Fruit fly (Drosophila melanogaster) whole organism, embryonic: ENCODE data around the gene CG8668.

ENCODE experiments used
- Asciz ChIP-seq: fragments of 200-800 bp; sonication (Bioruptor generic); optimal IDR thresholded peaks from 2 replicates; lab custom pipeline; 2017; ENCODE audit warnings: missing biosample characterization, mild to moderate bottlenecking, missing genetic modification characterization, missing genetic modification reagents
- BEAF-32 ChIP-seq: fragments of 200-800 bp; sonication (Bioruptor generic); optimal IDR thresholded peaks from 3 replicates; lab custom pipeline; 2017; ENCODE audit warnings: missing biosample characterization, missing genetic modification characterization, mild to moderate bottlenecking, moderate library complexity, missing genetic modification reagents
- Blimp-1 ChIP-seq: fragments of 200-800 bp; sonication (Bioruptor generic); optimal IDR thresholded peaks from 3 replicates; lab custom pipeline; 2018; ENCODE audit warnings: missing biosample characterization, missing genetic modification characterization, mild to moderate bottlenecking, moderate library complexity, missing genetic modification reagents
- C15 ChIP-seq: fragments of 200-800 bp; sonication (Bioruptor generic); IDR thresholded peaks from 3 replicates; pipeline ENCODE4 v1.3.6; 2022; ENCODE audit warnings: missing biosample characterization, missing genetic modification characterization
- CG12391 ChIP-seq: fragments of 200-800 bp; sonication (Bioruptor generic); optimal IDR thresholded peaks from 3 replicates; lab custom pipeline; 2018; ENCODE audit warnings: missing biosample characterization, mild to moderate bottlenecking, missing genetic modification characterization, moderate library complexity
- CG12769 ChIP-seq: fragments of 200-800 bp; sonication (Bioruptor generic); optimal IDR thresholded peaks from 2 replicates; lab custom pipeline; 2019; ENCODE audit warnings: missing biosample characterization, mild to moderate bottlenecking, missing genetic modification characterization, moderate library complexity
- CG14860 ChIP-seq: fragments of 200-800 bp; sonication (Bioruptor generic); IDR thresholded peaks from 3 replicates; pipeline ENCODE4 v1.3.6; 2022; ENCODE audit warnings: missing biosample characterization, missing genetic modification characterization; ENCODE audit not compliant: partially characterized antibody
- CG1647 ChIP-seq: fragments of 200-800 bp; sonication (Bioruptor generic); optimal IDR thresholded peaks from 3 replicates; lab custom pipeline; 2016; ENCODE audit warnings: missing biosample characterization, missing genetic modification characterization
- CG1792 ChIP-seq: fragments of 200-800 bp; sonication (Bioruptor generic); optimal IDR thresholded peaks from 2 replicates; lab custom pipeline; 2016; ENCODE audit warnings: missing biosample characterization, missing genetic modification characterization
- CG2120 ChIP-seq: fragments of 200-800 bp; sonication (Bioruptor generic); optimal IDR thresholded peaks from 3 replicates; lab custom pipeline; 2016; ENCODE audit warnings: missing biosample characterization, missing genetic modification characterization
- CG2199 ChIP-seq: fragments of 200-800 bp; sonication (Bioruptor generic); IDR thresholded peaks from 3 replicates; pipeline ENCODE4 v1.3.6; 2022; ENCODE audit warnings: missing biosample characterization, missing genetic modification characterization
- CG2202 ChIP-seq: fragments of 200-800 bp; sonication (Bioruptor generic); optimal IDR thresholded peaks from 2 replicates; lab custom pipeline; 2018; ENCODE audit warnings: missing biosample characterization, mild to moderate bottlenecking, missing genetic modification characterization
- CG34224 ChIP-seq: fragments of 200-800 bp; sonication (Bioruptor generic); IDR thresholded peaks from 3 replicates; pipeline ENCODE4 v1.3.6; 2022; ENCODE audit warnings: missing biosample characterization, missing genetic modification characterization; ENCODE audit not compliant: partially characterized antibody
- CG9215 ChIP-seq: fragments of 200-800 bp; sonication (Bioruptor generic); IDR thresholded peaks from 2 replicates; pipeline ENCODE4 v1.3.6; 2022; ENCODE audit warnings: missing biosample characterization, missing genetic modification characterization
- D19B ChIP-seq: fragments of 200-800 bp; sonication (Bioruptor generic); optimal IDR thresholded peaks from 2 replicates; lab custom pipeline; 2017; ENCODE audit warnings: missing biosample characterization, mild to moderate bottlenecking, missing genetic modification characterization
- Dbx ChIP-seq: fragments of 200-800 bp; sonication (Bioruptor generic); IDR thresholded peaks from 3 replicates; pipeline ENCODE4 v1.3.6; 2022; ENCODE audit warnings: missing biosample characterization, missing genetic modification characterization
- Nf-YA ChIP-seq: fragments of 200-800 bp; sonication (Bioruptor generic); IDR thresholded peaks from 2 replicates; pipeline ENCODE4 v1.3.6; 2022; ENCODE audit warnings: missing biosample characterization, missing genetic modification characterization
- Rfx ChIP-seq: fragments of 200-800 bp; sonication (Bioruptor generic); IDR thresholded peaks from 2 replicates; pipeline ENCODE4 v1.3.6; 2022; ENCODE audit warnings: missing biosample characterization, missing genetic modification characterization
- Rx ChIP-seq: fragments of 200-800 bp; sonication (Bioruptor generic); IDR thresholded peaks from 2 replicates; pipeline ENCODE4 v1.3.6; 2022; ENCODE audit warnings: missing biosample characterization, missing genetic modification characterization
- chinmo ChIP-seq: fragments of 200-800 bp; sonication (Bioruptor generic); IDR thresholded peaks from 4 replicates; pipeline ENCODE4 v1.3.6; 2022; ENCODE audit warnings: missing biosample characterization, missing genetic modification characterization; ENCODE audit not compliant: partially characterized antibody
- crol ChIP-seq: fragments of 200-800 bp; sonication (Bioruptor generic); IDR thresholded peaks from 2 replicates; pipeline ENCODE4 v1.3.6; 2022; ENCODE audit warnings: missing biosample characterization, missing genetic modification characterization
- cwo ChIP-seq: fragments of 200-800 bp; sonication (Bioruptor generic); optimal IDR thresholded peaks from 3 replicates; lab custom pipeline; 2017; ENCODE audit warnings: missing biosample characterization, missing genetic modification characterization, mild to moderate bottlenecking, moderate library complexity, missing genetic modification reagents
- en ChIP-seq: fragments of 200-800 bp; sonication (Bioruptor generic); optimal IDR thresholded peaks from 2 replicates; lab custom pipeline; 2016; ENCODE audit warnings: missing biosample characterization, missing genetic modification characterization
- eve ChIP-seq, 2 experiments: fragments of >200 bp; optimal IDR thresholded peaks; 2 replicates each; lab custom pipeline; 2017; ENCODE audit warnings: missing biosample characterization in 2 of 2, missing genetic modification characterization in 2 of 2
- jigr1 ChIP-seq: fragments of 200-800 bp; sonication (Bioruptor generic); IDR thresholded peaks from 3 replicates; pipeline ENCODE4 v1.3.6; 2022; ENCODE audit warnings: missing biosample characterization, missing genetic modification characterization
- otp ChIP-seq: fragments of 200-800 bp; sonication (Bioruptor generic); IDR thresholded peaks from 3 replicates; pipeline ENCODE4, ENCODE4 v1.3.6; 2022; ENCODE audit warnings: missing biosample characterization, missing genetic modification characterization
- pzg ChIP-seq: fragments of 200-800 bp; sonication (Bioruptor generic); optimal IDR thresholded peaks from 3 replicates; lab custom pipeline; 2018; ENCODE audit warnings: missing biosample characterization, mild to moderate bottlenecking, missing genetic modification characterization, moderate library complexity
- rib ChIP-seq: fragments of 200-800 bp; sonication (Bioruptor generic); IDR thresholded peaks from 2 replicates; pipeline ENCODE4 v1.3.6; 2022; ENCODE audit warnings: missing biosample characterization, missing genetic modification characterization
- salm ChIP-seq: fragments of 200-800 bp; sonication (Bioruptor generic); optimal IDR thresholded peaks from 2 replicates; lab custom pipeline; 2018; ENCODE audit warnings: missing biosample characterization, mild to moderate bottlenecking, missing genetic modification characterization
- sd ChIP-seq: fragments of 200-800 bp; sonication (Bioruptor generic); optimal IDR thresholded peaks from 3 replicates; lab custom pipeline; 2018; ENCODE audit warnings: missing biosample characterization, mild to moderate bottlenecking, missing genetic modification characterization, moderate library complexity
- sr ChIP-seq: fragments of 200-800 bp; sonication (Bioruptor generic); IDR thresholded peaks from 3 replicates; pipeline ENCODE4 v1.3.6; 2022; ENCODE audit warnings: missing biosample characterization, missing genetic modification characterization
- stwl ChIP-seq: fragments of 200-800 bp; sonication (Bioruptor generic); optimal IDR thresholded peaks from 3 replicates; lab custom pipeline; 2018; ENCODE audit warnings: missing biosample characterization, mild to moderate bottlenecking, missing genetic modification characterization, moderate library complexity
- sug ChIP-seq: fragments of 200-800 bp; optimal IDR thresholded peaks from 2 replicates; lab custom pipeline; 2019; ENCODE audit warnings: missing biosample characterization, mild to moderate bottlenecking, missing genetic modification characterization, moderate library complexity
- ttk ChIP-seq: fragments of 200-800 bp; sonication (Bioruptor generic); IDR thresholded peaks from 2 replicates; pipeline ENCODE4 v2.1.2; 2022; ENCODE audit warnings: missing biosample characterization, missing genetic modification characterization
- tx ChIP-seq: fragments of 200-800 bp; sonication (Bioruptor generic); optimal IDR thresholded peaks from 2 replicates; lab custom pipeline; 2016; ENCODE audit warnings: missing biosample characterization, missing genetic modification characterization
- wdn ChIP-seq: fragments of 200-800 bp; sonication (Bioruptor generic); IDR thresholded peaks from 2 replicates; pipeline ENCODE4 v1.3.6; 2022; ENCODE audit warnings: missing biosample characterization, missing genetic modification characterization

Gene CG8668

dm6 chr2L:8097964-8098945, 28.5 kb upstream of the CG8668 start (continued):
- no peak for TF ChIP-seq CG1792 (GFP tag; lab: Kevin White, UChicago)
- no peak for TF ChIP-seq jigr1 (GFP tag; lab: Robert Waterston, UW)
- no peak for TF ChIP-seq en (GFP tag; lab: Kevin White, UChicago)
- TF ChIP-seq Asciz (GFP tag; lab: Kevin White, UChicago) = peak; percentile 30
- peak; percentile 4 for TF ChIP-seq CG12391 (tag; lab: Kevin White, UChicago)
- no peak for TF ChIP-seq CG14860 (GFP tag; lab: Robert Waterston, UW)
- no peak for TF ChIP-seq Rx (GFP tag; lab: Robert Waterston, UW)
- peak; percentile 11 for TF ChIP-seq CG2120 (GFP tag; lab: Kevin White, UChicago)
- no peak for TF ChIP-seq wdn (GFP tag; lab: Robert Waterston, UW)
- TF ChIP-seq CG2199 (GFP tag; lab: Robert Waterston, UW) = 0 out of 3 replicates have a peak, but pooled peaks have one; percentile 10
- TF ChIP-seq rib (GFP tag; lab: Robert Waterston, UW) = no peak
- TF ChIP-seq otp = 0 out of 3 replicates have a peak, but pooled peaks have one; percentile 20
- peak in 1 of 2 experiments; percentile 8 for TF ChIP-seq eve (GFP tag; optimal IDR thresholded peaks at IDR 0.05; lab: Kevin White, UChicago)
- TF ChIP-seq cwo (GFP tag; lab: Kevin White, UChicago) = peak; percentile 89
- TF ChIP-seq CG1647 (GFP tag; lab: Kevin White, UChicago) = no peak
- TF ChIP-seq pzg (GFP tag; lab: Kevin White, UChicago) = no peak
- no peak for TF ChIP-seq D19B (GFP tag; lab: Kevin White, UChicago)
- TF ChIP-seq tx (GFP tag; lab: Kevin White, UChicago) = no peak
- TF ChIP-seq salm (tag; lab: Kevin White, UChicago) = no peak
- TF ChIP-seq stwl (tag; lab: Kevin White, UChicago) = no peak
- TF ChIP-seq Blimp-1 (GFP tag; lab: Kevin White, UChicago) = no peak
- TF ChIP-seq CG34224 (GFP tag; lab: Robert Waterston, UW) = no peak
- TF ChIP-seq ttk (GFP tag; lab: Robert Waterston, UW) = no peak
- TF ChIP-seq CG9215 (GFP tag; lab: Robert Waterston, UW) = no peak

- TF ChIP-seq BEAF-32 = no peak
- TF ChIP-seq sug = peak; percentile 60
- peak; percentile 67; the same call in 1 of the 4 replicates for TF ChIP-seq chinmo (GFP tag; lab: Robert Waterston, UW)
- TF ChIP-seq Rfx = 0 out of 2 replicates have a peak, but pooled peaks have one; percentile 10
- TF ChIP-seq crol (GFP tag; lab: Robert Waterston, UW) = peak; percentile 28; the same call in 1 of the 2 replicates
- 0 out of 2 replicates have a peak, but pooled peaks have one; percentile 7 for TF ChIP-seq Nf-YA (GFP tag; lab: Robert Waterston, UW)
- no peak for TF ChIP-seq CG2202 (tag; lab: Kevin White, UChicago)
- TF ChIP-seq C15 (GFP tag; lab: Robert Waterston, UW) = no peak
- TF ChIP-seq CG12769 = peak; percentile 73
- peak; percentile 95 for TF ChIP-seq sd (tag; lab: Kevin White, UChicago)
- TF ChIP-seq sr (GFP tag; lab: Robert Waterston, UW) = 0 out of 3 replicates have a peak, but pooled peaks have one; percentile 3
- peak; percentile 34; the same call in 1 of the 3 replicates for TF ChIP-seq Dbx
These were observed 27.8 kb upstream of the CG8668 start for dm6 chr2L:8099050-8099449.
